Worm (Caenorhabditis elegans) whole organism, L2 larva: Measurements from ENCODE around the gene F21D9.1.

ENCODE experiments used
- C34F6.9 ChIP-seq: fragments of 150-350 bp; optimal IDR thresholded peaks from 2 replicates; lab custom pipeline; 2014; ENCODE audit warnings: missing biosample characterization, missing genetic modification characterization
- F13H6.1 ChIP-seq: sonication (generic microtip); optimal IDR thresholded peaks from 2 replicates; lab custom pipeline; 2016; ENCODE audit warnings: missing genetic modification characterization, missing compliant biosample characterization
- R02D3.7 ChIP-seq: fragments of 150-350 bp; optimal IDR thresholded peaks from 2 replicates; lab custom pipeline; 2014; ENCODE audit warnings: missing biosample characterization, missing genetic modification characterization
- Y55F3AM.14 ChIP-seq: fragments of 200-800 bp; sonication (Bioruptor generic); optimal IDR thresholded peaks from 2 replicates; lab custom pipeline; 2018; ENCODE audit warnings: mild to moderate bottlenecking, missing genetic modification characterization, missing compliant biosample characterization
- alr-1 ChIP-seq: fragments of 150-350 bp; optimal IDR thresholded peaks from 2 replicates; lab custom pipeline; 2014; ENCODE audit warnings: missing biosample characterization, missing genetic modification characterization
- aly-2 ChIP-seq: fragments of 150-350 bp; optimal IDR thresholded peaks from 2 replicates; lab custom pipeline; 2014; ENCODE audit warnings: missing biosample characterization, missing genetic modification characterization
- ama-1 ChIP-seq: fragments of 150-350 bp; optimal IDR thresholded peaks from 2 replicates; lab custom pipeline; 2018; ENCODE audit warnings: inconsistent platforms
- blmp-1 ChIP-seq: sonication (generic microtip); optimal IDR thresholded peaks from 2 replicates; lab custom pipeline; 2017; ENCODE audit warnings: missing genetic modification characterization, mild to moderate bottlenecking, missing compliant biosample characterization, antibody characterized with exemption, moderate library complexity; ENCODE audit not compliant: insufficient read depth
- ceh-16 ChIP-seq: fragments of 150-350 bp; optimal IDR thresholded peaks from 2 replicates; lab custom pipeline; 2014; ENCODE audit warnings: missing biosample characterization, missing genetic modification characterization
- crh-2 ChIP-seq: sonication (generic microtip); optimal IDR thresholded peaks from 2 replicates; lab custom pipeline; 2017; ENCODE audit warnings: missing biosample characterization, missing genetic modification characterization
- dmd-4 ChIP-seq: sonication (generic microtip); optimal IDR thresholded peaks from 2 replicates; lab custom pipeline; 2017; ENCODE audit warnings: missing biosample characterization, missing genetic modification characterization
- egl-27 ChIP-seq: sonication (generic microtip); optimal IDR thresholded peaks from 3 replicates; lab custom pipeline; 2017; ENCODE audit warnings: missing biosample characterization, missing genetic modification reagents, missing genetic modification characterization
- elt-1 ChIP-seq: fragments of 150-350 bp; optimal IDR thresholded peaks from 2 replicates; lab custom pipeline; 2014; ENCODE audit warnings: missing biosample characterization, missing genetic modification characterization
- elt-3 ChIP-seq: sonication (generic microtip); optimal IDR thresholded peaks from 2 replicates; lab custom pipeline; 2017; ENCODE audit warnings: missing biosample characterization, missing genetic modification characterization
- fos-1 ChIP-seq: fragments of 150-350 bp; optimal IDR thresholded peaks from 2 replicates; lab custom pipeline; 2014; ENCODE audit warnings: missing biosample characterization, missing genetic modification characterization
- gmeb-1 ChIP-seq: fragments of 150-350 bp; optimal IDR thresholded peaks from 2 replicates; lab custom pipeline; 2014; ENCODE audit warnings: missing biosample characterization, missing genetic modification characterization
- lin-11 ChIP-seq: fragments of 150-350 bp; sonication (generic microtip); optimal IDR thresholded peaks from 2 replicates; lab custom pipeline; 2014; ENCODE audit warnings: missing biosample characterization, missing genetic modification characterization, inconsistent platforms, mixed read lengths
- lin-13 ChIP-seq: fragments of 150-350 bp; optimal IDR thresholded peaks from 2 replicates; lab custom pipeline; 2014; ENCODE audit warnings: missing biosample characterization, missing genetic modification reagents, missing genetic modification characterization
- lin-39 ChIP-seq: fragments of 150-350 bp; optimal IDR thresholded peaks from 2 replicates; lab custom pipeline; 2014; ENCODE audit warnings: missing biosample characterization, missing genetic modification reagents, missing genetic modification characterization
- lsy-2 ChIP-seq, 2 experiments: fragments of 150-350 bp in 1 of 2; sonication (generic microtip) in 1 of 2; optimal IDR thresholded peaks; 2 replicates each; lab custom pipeline; 2014 to 2017; ENCODE audit warnings: missing biosample characterization in 2 of 2, missing genetic modification characterization in 2 of 2
- mab-5 ChIP-seq: fragments of 150-350 bp; optimal IDR thresholded peaks from 2 replicates; lab custom pipeline; 2014; ENCODE audit warnings: missing biosample characterization, missing genetic modification characterization
- mdl-1 ChIP-seq, 2 experiments: fragments of 150-350 bp in 1 of 2; sonication (generic microtip) in 1 of 2; optimal IDR thresholded peaks; 2 replicates each; lab custom pipeline; 2017; ENCODE audit warnings: missing biosample characterization in 2 of 2, missing genetic modification characterization in 2 of 2
- nhr-10 ChIP-seq: sonication (generic microtip); optimal IDR thresholded peaks from 2 replicates; lab custom pipeline; 2017; ENCODE audit warnings: missing biosample characterization, missing genetic modification characterization
- nhr-11 ChIP-seq: fragments of 150-350 bp; optimal IDR thresholded peaks from 2 replicates; lab custom pipeline; 2014; ENCODE audit warnings: missing biosample characterization, missing genetic modification characterization
- nhr-12 ChIP-seq: fragments of 150-350 bp; optimal IDR thresholded peaks from 2 replicates; lab custom pipeline; 2014; ENCODE audit warnings: missing biosample characterization, missing genetic modification characterization
- nhr-129 ChIP-seq: fragments of 150-350 bp; optimal IDR thresholded peaks from 2 replicates; lab custom pipeline; 2014; ENCODE audit warnings: missing biosample characterization, missing genetic modification characterization
- nhr-23 ChIP-seq: fragments of 150-350 bp; optimal IDR thresholded peaks from 2 replicates; lab custom pipeline; 2014; ENCODE audit warnings: missing biosample characterization, missing genetic modification reagents, missing genetic modification characterization
- nhr-237 ChIP-seq: fragments of 150-350 bp; optimal IDR thresholded peaks from 2 replicates; lab custom pipeline; 2014; ENCODE audit warnings: missing biosample characterization, missing genetic modification characterization
- nhr-25 ChIP-seq: fragments of 150-350 bp; sonication (generic microtip); optimal IDR thresholded peaks from 3 replicates; lab custom pipeline; 2014; ENCODE audit warnings: missing biosample characterization, missing genetic modification characterization
- nhr-6 ChIP-seq: fragments of 150-350 bp; optimal IDR thresholded peaks from 2 replicates; lab custom pipeline; 2014; ENCODE audit warnings: missing biosample characterization, missing genetic modification characterization
- nhr-77 ChIP-seq: fragments of 150-350 bp; optimal IDR thresholded peaks from 2 replicates; lab custom pipeline; 2014; ENCODE audit warnings: missing biosample characterization, missing genetic modification characterization
- peb-1 ChIP-seq: fragments of 150-350 bp; optimal IDR thresholded peaks from 2 replicates; lab custom pipeline; 2014; ENCODE audit warnings: missing biosample characterization, missing genetic modification characterization
- sem-4 ChIP-seq: fragments of 150-350 bp; optimal IDR thresholded peaks from 2 replicates; lab custom pipeline; 2014; ENCODE audit warnings: missing biosample characterization, missing genetic modification reagents, missing genetic modification characterization
- skn-1 ChIP-seq: sonication (generic microtip); optimal IDR thresholded peaks from 2 replicates; lab custom pipeline; 2017; ENCODE audit warnings: missing biosample characterization, missing genetic modification characterization
- sma-9 ChIP-seq, 2 experiments: fragments of 150-350 bp in 1 of 2; sonication (generic microtip) in 1 of 2; optimal IDR thresholded peaks; 2 replicates each; lab custom pipeline; 2014 to 2016; ENCODE audit warnings: missing genetic modification characterization in 2 of 2, mild to moderate bottlenecking in 1 of 2, missing biosample characterization in 1 of 2, missing compliant biosample characterization in 1 of 2, missing genetic modification reagents in 1 of 2, moderate library complexity in 1 of 2
- unc-39 ChIP-seq: fragments of 150-350 bp; optimal IDR thresholded peaks from 2 replicates; lab custom pipeline; 2014; ENCODE audit warnings: missing biosample characterization, missing genetic modification characterization
- unc-55 ChIP-seq: fragments of 150-350 bp; sonication (generic microtip); optimal IDR thresholded peaks from 3 replicates; lab custom pipeline; 2014; ENCODE audit warnings: missing biosample characterization, missing genetic modification reagents, missing genetic modification characterization
- unc-62 ChIP-seq: fragments of 150-350 bp; optimal IDR thresholded peaks from 2 replicates; lab custom pipeline; 2014; ENCODE audit warnings: missing biosample characterization, missing genetic modification reagents, missing genetic modification characterization
- zag-1 ChIP-seq: fragments of 150-350 bp; optimal IDR thresholded peaks from 2 replicates; lab custom pipeline; 2014; ENCODE audit warnings: missing biosample characterization, missing genetic modification characterization
- ztf-1 ChIP-seq: fragments of 200-800 bp; sonication (Bioruptor generic); conservative IDR thresholded peaks from 2 replicates; pipeline ENCODE4 v1.3.6; 2022; ENCODE audit warnings: missing genetic modification characterization, missing compliant biosample characterization
- ztf-4 ChIP-seq: fragments of 150-350 bp; optimal IDR thresholded peaks from 2 replicates; lab custom pipeline; 2014; ENCODE audit warnings: missing biosample characterization, missing genetic modification characterization

Gene F21D9.1

ce11 chrV:19308137-19308536 is 43.9 kb downstream of the F21D9.1 start:
- no peak for TF ChIP-seq nhr-237 (tag; lab: Kevin White, UChicago)
- no peak for TF ChIP-seq alr-1 (tag; lab: Kevin White, UChicago)
- TF ChIP-seq ztf-4 (tag; lab: Kevin White, UChicago), result no peak
- no peak for TF ChIP-seq sem-4
- no peak for TF ChIP-seq gmeb-1 (tag; lab: Kevin White, UChicago)
- no peak for TF ChIP-seq mab-5 (tag; lab: Kevin White, UChicago)
- TF ChIP-seq dmd-4 (tag; lab: Kevin White, UChicago), result no peak
- no peak for TF ChIP-seq elt-1 (tag; lab: Kevin White, UChicago)
- TF ChIP-seq egl-27 (tag; lab: Kevin White, UChicago), result no peak
- TF ChIP-seq nhr-11 (tag; lab: Kevin White, UChicago), result no peak
- TF ChIP-seq lin-11 (tag; lab: Kevin White, UChicago), result no peak
- TF ChIP-seq ama-1 (lab: Kevin White, UChicago), result no peak
- no peak for TF ChIP-seq Y55F3AM.14 (GFP tag; lab: Kevin White, UChicago)

ce11 chrV:19309591-19309990 is 45.3 kb downstream of the F21D9.1 start, which contains the start of gene F55C9.11:
Gene F55C9.11, minus strand, starts transcription at chrV:19309691.
- TF ChIP-seq fos-1 (tag; lab: Kevin White, UChicago) (no peak), ama-1 (lab: Kevin White, UChicago) (no peak), elt-1 (tag; lab: Kevin White, UChicago) (no peak), lsy-2 (tag; optimal IDR thresholded peaks at IDR 0.05; lab: Kevin White, UChicago) (no peak), unc-39 (no peak), unc-55 (GFP tag; lab: Kevin White, UChicago) (no peak), ztf-4 (tag; lab: Kevin White, UChicago) (no peak), zag-1 (tag; lab: Kevin White, UChicago) (no peak), egl-27 (tag; lab: Kevin White, UChicago) (no peak), skn-1 (tag; lab: Kevin White, UChicago) (no peak), nhr-129 (tag; lab: Kevin White, UChicago) (no peak), Y55F3AM.14 (GFP tag; lab: Kevin White, UChicago) (no peak), mdl-1 (tag; optimal IDR thresholded peaks at IDR 0.05; lab: Kevin White, UChicago) (no peak), elt-3 (tag; lab: Kevin White, UChicago) (no peak), nhr-10 (tag; lab: Kevin White, UChicago) (no peak), nhr-25 (tag; lab: Kevin White, UChicago) (no peak), nhr-77 (no peak)

- no peak for TF ChIP-seq nhr-237 (tag; lab: Kevin White, UChicago)
- TF ChIP-seq blmp-1 (tag; lab: Kevin White, UChicago), result no peak
- no peak for TF ChIP-seq F13H6.1 (tag; lab: Kevin White, UChicago)
- TF ChIP-seq peb-1 (tag; lab: Kevin White, UChicago), result no peak
- no peak for TF ChIP-seq nhr-6 (tag; lab: Kevin White, UChicago)
- TF ChIP-seq mdl-1 (tag; optimal IDR thresholded peaks at IDR 0.05; lab: Kevin White, UChicago), result no peak
- no peak for TF ChIP-seq dmd-4 (tag; lab: Kevin White, UChicago)
- no peak for TF ChIP-seq lin-13 (GFP tag; lab: Kevin White, UChicago)
- no peak for TF ChIP-seq sma-9 (GFP tag; optimal IDR thresholded peaks at IDR 0.05; lab: Kevin White, UChicago)
- no peak for TF ChIP-seq sma-9 (tag; optimal IDR thresholded peaks at IDR 0.05; lab: Kevin White, UChicago)
- no peak for TF ChIP-seq ztf-4 (tag; lab: Kevin White, UChicago)
- no peak for TF ChIP-seq lin-39
- TF ChIP-seq gmeb-1 (tag; lab: Kevin White, UChicago), result no peak
- TF ChIP-seq ama-1 (lab: Kevin White, UChicago), result no peak
- TF ChIP-seq elt-1 (tag; lab: Kevin White, UChicago), result no peak
- no peak for TF ChIP-seq ceh-16 (tag; lab: Kevin White, UChicago)
- TF ChIP-seq alr-1 (tag; lab: Kevin White, UChicago), result no peak
- TF ChIP-seq unc-55 (GFP tag; lab: Kevin White, UChicago), result no peak
- no peak for TF ChIP-seq elt-3 (tag; lab: Kevin White, UChicago)
- TF ChIP-seq Y55F3AM.14 (GFP tag; lab: Kevin White, UChicago), result no peak
- TF ChIP-seq, all 48 proteins: peak for 0
Measured at ce11 chrV:19311391-19311790, 47.1 kb downstream of the F21D9.1 start, which contains the start of gene C43D7.8. Gene C43D7.8, minus strand, starts transcription at chrV:19311491.

ce11 chrV:19312975-19313374 is 48.7 kb downstream of the F21D9.1 start, which contains the start of gene fbxb-64:
Gene fbxb-64, plus strand, starts transcription at chrV:19313275.
- TF ChIP-seq mab-5 (tag; lab: Kevin White, UChicago) (no peak), nhr-25 (tag; lab: Kevin White, UChicago) (no peak), C34F6.9 (tag; lab: Kevin White, UChicago) (no peak), blmp-1 (tag; lab: Kevin White, UChicago) (no peak), nhr-23 (no peak), gmeb-1 (tag; lab: Kevin White, UChicago) (no peak), ztf-1 (no peak), aly-2 (no peak), lin-39 (no peak), nhr-10 (tag; lab: Kevin White, UChicago) (no peak), unc-62 (GFP tag; lab: Kevin White, UChicago) (no peak), lin-13 (GFP tag; lab: Kevin White, UChicago) (no peak), nhr-6 (tag; lab: Kevin White, UChicago) (no peak), unc-39 (no peak), unc-55 (GFP tag; lab: Kevin White, UChicago) (no peak), nhr-12 (tag; lab: Kevin White, UChicago) (no peak), crh-2 (no peak), skn-1 (tag; lab: Kevin White, UChicago) (no peak), R02D3.7 (no peak)
